Fruit fly (Drosophila melanogaster) whole organism, embryonic: ENCODE measurements around the gene CG4854.
A peak's percentile ranks its signal among the peaks of the same experiment; 100 is the strongest.

Source experiments
- Awh ChIP-seq: fragments of 200-800 bp; sonication (Bioruptor generic); IDR thresholded peaks from 2 replicates; pipeline ENCODE4, ENCODE4 v1.3.6; 2022; ENCODE audit warnings: missing biosample characterization, missing genetic modification characterization
- BtbVII ChIP-seq: fragments of 200-800 bp; sonication (Bioruptor generic); optimal IDR thresholded peaks from 3 replicates; lab custom pipeline; 2017; ENCODE audit warnings: missing biosample characterization, mild to moderate bottlenecking, missing genetic modification characterization
- CG11093 ChIP-seq: fragments of 200-800 bp; sonication (Bioruptor generic); IDR thresholded peaks from 3 replicates; pipeline ENCODE4 v1.3.6; 2022; ENCODE audit warnings: missing biosample characterization, missing genetic modification characterization
- CG12219 ChIP-seq: fragments of 200-800 bp; sonication (Bioruptor generic); optimal IDR thresholded peaks from 3 replicates; lab custom pipeline; 2018; ENCODE audit warnings: missing biosample characterization, mild to moderate bottlenecking, missing genetic modification characterization
- CG12659 ChIP-seq: fragments of 200-800 bp; sonication (Bioruptor generic); optimal IDR thresholded peaks from 3 replicates; lab custom pipeline; 2017; ENCODE audit warnings: mild to moderate bottlenecking, missing biosample characterization, missing genetic modification reagents, missing genetic modification characterization
- CG13296 ChIP-seq: fragments of 200-800 bp; sonication (Bioruptor generic); optimal IDR thresholded peaks from 3 replicates; lab custom pipeline; 2018; ENCODE audit warnings: missing biosample characterization, mild to moderate bottlenecking, missing genetic modification characterization
- CG15479 ChIP-seq: fragments of 200-800 bp; sonication (Bioruptor generic); optimal IDR thresholded peaks from 3 replicates; lab custom pipeline; 2019; ENCODE audit warnings: missing biosample characterization, mild to moderate bottlenecking, missing genetic modification characterization, moderate library complexity
- CG15601 ChIP-seq: fragments of 200-800 bp; sonication (Bioruptor generic); optimal IDR thresholded peaks from 3 replicates; lab custom pipeline; 2019; ENCODE audit warnings: missing biosample characterization, mild to moderate bottlenecking, missing genetic modification characterization, moderate library complexity
- CG15696 ChIP-seq: fragments of 200-800 bp; sonication (Bioruptor generic); optimal IDR thresholded peaks from 2 replicates; lab custom pipeline; 2019; ENCODE audit warnings: missing biosample characterization, mild to moderate bottlenecking, missing genetic modification characterization, moderate library complexity
- CG17328 ChIP-seq: fragments of 200-800 bp; sonication (Bioruptor generic); IDR thresholded peaks from 2 replicates; pipeline ENCODE4 v1.3.6; 2022; ENCODE audit warnings: missing biosample characterization, missing genetic modification characterization
- CG17361 ChIP-seq: fragments of 200-800 bp; sonication (Bioruptor generic); IDR thresholded peaks from 3 replicates; pipeline ENCODE4 v1.3.6; 2022; ENCODE audit warnings: missing biosample characterization, missing genetic modification characterization
- CG1792 ChIP-seq: fragments of 200-800 bp; sonication (Bioruptor generic); optimal IDR thresholded peaks from 2 replicates; lab custom pipeline; 2016; ENCODE audit warnings: missing biosample characterization, missing genetic modification characterization
- CG2202 ChIP-seq: fragments of 200-800 bp; sonication (Bioruptor generic); optimal IDR thresholded peaks from 2 replicates; lab custom pipeline; 2018; ENCODE audit warnings: missing biosample characterization, mild to moderate bottlenecking, missing genetic modification characterization
- CG2712 ChIP-seq: fragments of 200-800 bp; optimal IDR thresholded peaks from 3 replicates; lab custom pipeline; 2019; ENCODE audit warnings: missing biosample characterization, mild to moderate bottlenecking, missing genetic modification characterization, moderate library complexity
- CG30020 ChIP-seq: fragments of 200-800 bp; optimal IDR thresholded peaks from 2 replicates; lab custom pipeline; 2019; ENCODE audit warnings: missing biosample characterization, mild to moderate bottlenecking, missing genetic modification characterization, moderate library complexity
- CG31388 ChIP-seq: fragments of 200-800 bp; sonication (Bioruptor generic); optimal IDR thresholded peaks from 2 replicates; lab custom pipeline; 2016; ENCODE audit warnings: missing biosample characterization, missing genetic modification characterization
- CG31441 ChIP-seq: fragments of 200-800 bp; sonication (Bioruptor generic); IDR thresholded peaks from 2 replicates; pipeline ENCODE4 v1.3.6; 2022; ENCODE audit warnings: missing biosample characterization, missing genetic modification characterization
- CG3995 ChIP-seq: fragments of 200-800 bp; sonication (Bioruptor generic); optimal IDR thresholded peaks from 3 replicates; lab custom pipeline; 2016; ENCODE audit warnings: missing biosample characterization, missing genetic modification characterization
- CG4360 ChIP-seq: fragments of 200-800 bp; sonication (Bioruptor generic); IDR thresholded peaks from 2 replicates; pipeline ENCODE4 v1.3.6; 2022; ENCODE audit warnings: missing biosample characterization, missing genetic modification characterization
- CG4424 ChIP-seq: fragments of 200-800 bp; sonication (Bioruptor generic); optimal IDR thresholded peaks from 3 replicates; lab custom pipeline; 2016; ENCODE audit warnings: missing biosample characterization, missing genetic modification characterization
- CG7839 ChIP-seq: fragments of 200-800 bp; sonication (Bioruptor generic); optimal IDR thresholded peaks from 3 replicates; lab custom pipeline; 2018; ENCODE audit warnings: missing biosample characterization, mild to moderate bottlenecking, missing genetic modification characterization, moderate library complexity
- CG9817 ChIP-seq: fragments of 200-800 bp; sonication (Bioruptor generic); optimal IDR thresholded peaks from 2 replicates; lab custom pipeline; 2018; ENCODE audit warnings: missing biosample characterization, mild to moderate bottlenecking, missing genetic modification characterization, moderate library complexity
- Dfd ChIP-seq, 2 experiments: fragments of >200 bp; optimal IDR thresholded peaks; 2 replicates each; lab custom pipeline; 2017; ENCODE audit warnings: missing biosample characterization in 2 of 2, missing genetic modification characterization in 2 of 2
- E2f2 ChIP-seq: fragments of 200-800 bp; sonication (Bioruptor generic); IDR thresholded peaks from 2 replicates; pipeline ENCODE4 v1.3.6; 2022; ENCODE audit warnings: missing biosample characterization, missing genetic modification characterization
- Ets97D ChIP-seq: fragments of 200-800 bp; sonication (Bioruptor generic); optimal IDR thresholded peaks from 3 replicates; lab custom pipeline; 2016; ENCODE audit warnings: missing biosample characterization, missing genetic modification characterization
- Hand ChIP-seq: fragments of 200-800 bp; sonication (Bioruptor generic); optimal IDR thresholded peaks from 2 replicates; lab custom pipeline; 2017; ENCODE audit warnings: mild to moderate bottlenecking, missing biosample characterization, missing genetic modification reagents, missing genetic modification characterization
- HmgZ ChIP-seq: fragments of 200-800 bp; sonication (Bioruptor generic); optimal IDR thresholded peaks from 2 replicates; lab custom pipeline; 2018; ENCODE audit warnings: missing biosample characterization, mild to moderate bottlenecking, missing genetic modification characterization
- NC2β ChIP-seq: fragments of 200-800 bp; sonication (Bioruptor generic); optimal IDR thresholded peaks from 2 replicates; lab custom pipeline; 2016; ENCODE audit warnings: missing biosample characterization, missing genetic modification characterization
- Oaz ChIP-seq: fragments of 200-800 bp; sonication (Bioruptor generic); IDR thresholded peaks from 2 replicates; pipeline ENCODE4 v1.3.6; 2022; ENCODE audit warnings: missing biosample characterization, missing genetic modification characterization
- Pdp1 ChIP-seq, 2 experiments: fragments of 200-800 bp; sonication (Bioruptor generic); optimal IDR thresholded peaks; 3 replicates each; lab custom pipeline; 2016; ENCODE audit warnings: missing biosample characterization in 2 of 2, missing genetic modification characterization in 2 of 2, mild to moderate bottlenecking in 1 of 2, moderate library complexity in 1 of 2
- Sox100B ChIP-seq: fragments of 200-800 bp; sonication (Bioruptor generic); optimal IDR thresholded peaks from 3 replicates; lab custom pipeline; 2018; ENCODE audit warnings: missing biosample characterization, mild to moderate bottlenecking, missing genetic modification characterization
- Spps ChIP-seq: fragments of 200-800 bp; sonication (Bioruptor generic); optimal IDR thresholded peaks from 2 replicates; lab custom pipeline; 2018; ENCODE audit warnings: missing biosample characterization, mild to moderate bottlenecking, missing genetic modification characterization
- Stat92E ChIP-seq, 3 experiments: fragments of >200 bp in 2 of 3; fragments of 200-800 bp in 1 of 3; sonication (Bioruptor generic) in 1 of 3; optimal IDR thresholded peaks; 2 replicates each; lab custom pipeline; 2017 to 2019; ENCODE audit warnings: missing biosample characterization in 3 of 3, missing genetic modification characterization in 3 of 3, mild to moderate bottlenecking in 1 of 3, moderate library complexity in 1 of 3
- ab ChIP-seq: fragments of 200-800 bp; sonication (Bioruptor generic); optimal IDR thresholded peaks from 2 replicates; lab custom pipeline; 2016; ENCODE audit warnings: missing biosample characterization, missing genetic modification characterization
- az2 ChIP-seq: fragments of 200-800 bp; sonication (Bioruptor generic); optimal IDR thresholded peaks from 3 replicates; lab custom pipeline; 2016; ENCODE audit warnings: missing biosample characterization, missing genetic modification characterization
- cas ChIP-seq: fragments of 200-800 bp; sonication (Bioruptor generic); IDR thresholded peaks from 2 replicates; pipeline ENCODE4 v1.3.6; 2022; ENCODE audit warnings: missing biosample characterization, missing genetic modification characterization
- ci ChIP-seq: fragments of 200-800 bp; sonication (Bioruptor generic); IDR thresholded peaks from 3 replicates; pipeline ENCODE4 v1.3.6; 2022; ENCODE audit warnings: missing biosample characterization, missing genetic modification characterization
- corto ChIP-seq: fragments of 200-800 bp; sonication (Bioruptor generic); optimal IDR thresholded peaks from 2 replicates; lab custom pipeline; 2016; ENCODE audit warnings: missing biosample characterization, mild to moderate bottlenecking, missing genetic modification characterization, moderate library complexity
- ewg ChIP-seq: fragments of 200-800 bp; sonication (Bioruptor generic); optimal IDR thresholded peaks from 3 replicates; lab custom pipeline; 2017; ENCODE audit warnings: mild to moderate bottlenecking, missing biosample characterization, missing genetic modification reagents, missing genetic modification characterization
- fu2 ChIP-seq: fragments of 200-800 bp; sonication (Bioruptor generic); optimal IDR thresholded peaks from 2 replicates; lab custom pipeline; 2016; ENCODE audit warnings: missing biosample characterization, missing genetic modification characterization
- gcm ChIP-seq: fragments of 200-800 bp; sonication (Bioruptor generic); optimal IDR thresholded peaks from 2 replicates; lab custom pipeline; 2019; ENCODE audit warnings: missing biosample characterization, mild to moderate bottlenecking, missing genetic modification characterization, moderate library complexity
- her ChIP-seq: fragments of 200-800 bp; sonication (Bioruptor generic); optimal IDR thresholded peaks from 2 replicates; lab custom pipeline; 2016; ENCODE audit warnings: missing biosample characterization, missing genetic modification characterization
- lbe ChIP-seq: fragments of 200-800 bp; sonication (Bioruptor generic); optimal IDR thresholded peaks from 2 replicates; lab custom pipeline; 2016; ENCODE audit warnings: missing biosample characterization, mild to moderate bottlenecking, missing genetic modification characterization
- lola ChIP-seq, 3 experiments: fragments of >200 bp in 2 of 3; fragments of 200-800 bp in 1 of 3; sonication (Bioruptor generic) in 1 of 3; optimal IDR thresholded peaks; 2 replicates each; lab custom pipeline; 2017 to 2019; ENCODE audit warnings: missing biosample characterization in 3 of 3, missing genetic modification characterization in 3 of 3, mild to moderate bottlenecking in 1 of 3, moderate library complexity in 1 of 3
- mld ChIP-seq: fragments of 200-800 bp; sonication (Bioruptor generic); IDR thresholded peaks from 3 replicates; pipeline ENCODE4 v1.3.6; 2022; ENCODE audit warnings: missing biosample characterization, missing genetic modification characterization; ENCODE audit not compliant: partially characterized antibody
- odd ChIP-seq: fragments of 200-800 bp; sonication (Bioruptor generic); optimal IDR thresholded peaks from 2 replicates; lab custom pipeline; 2017; ENCODE audit warnings: missing biosample characterization, mild to moderate bottlenecking, missing genetic modification characterization
- pzg ChIP-seq: fragments of 200-800 bp; sonication (Bioruptor generic); optimal IDR thresholded peaks from 3 replicates; lab custom pipeline; 2018; ENCODE audit warnings: missing biosample characterization, mild to moderate bottlenecking, missing genetic modification characterization, moderate library complexity
- so ChIP-seq: fragments of 200-800 bp; sonication (Bioruptor generic); IDR thresholded peaks from 3 replicates; pipeline ENCODE4 v1.3.6; 2022; ENCODE audit warnings: missing biosample characterization, missing genetic modification characterization
- trem ChIP-seq: fragments of 200-800 bp; optimal IDR thresholded peaks from 3 replicates; lab custom pipeline; 2019; ENCODE audit warnings: missing biosample characterization, mild to moderate bottlenecking, missing genetic modification characterization, moderate library complexity
- yki ChIP-seq: fragments of >200 bp; optimal IDR thresholded peaks from 3 replicates; lab custom pipeline; 2018
- zfh2 ChIP-seq: fragments of 200-800 bp; sonication (Bioruptor generic); optimal IDR thresholded peaks from 2 replicates; lab custom pipeline; 2016; ENCODE audit warnings: missing biosample characterization, missing genetic modification characterization

The CG4854 gene

DNA sequence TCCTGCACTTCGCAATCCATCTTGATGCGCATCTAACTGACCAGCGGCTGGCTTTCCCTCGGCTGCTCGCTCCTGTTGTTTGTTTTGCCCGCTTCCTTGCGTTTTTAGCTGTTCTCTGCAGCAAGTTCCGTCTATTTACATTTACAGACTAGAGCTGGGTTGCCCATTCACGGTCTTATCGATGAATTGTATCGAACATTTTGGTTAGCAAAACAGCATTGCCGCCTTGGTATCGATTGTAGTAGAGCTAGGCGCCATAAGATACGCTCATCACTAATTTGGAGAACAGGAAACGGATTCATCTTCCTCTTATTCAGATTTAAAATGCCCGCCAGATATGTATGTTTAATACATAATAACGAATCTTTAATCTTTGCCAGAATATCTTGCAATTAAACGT, 8.0 kb downstream of the CG4854 start, which contains the start of gene Regnase-1 (continued):
- TF ChIP-seq Pdp1 (GFP tag; optimal IDR thresholded peaks at IDR 0.05; lab: Kevin White, UChicago): peak; percentile 78 to 89
- peak; percentile 86 for TF ChIP-seq Spps
- peak; percentile 96 for TF ChIP-seq CG13296
- no peak for TF ChIP-seq Dfd (GFP tag; optimal IDR thresholded peaks at IDR 0.05; lab: Kevin White, UChicago)
- TF ChIP-seq CG31388: peak; percentile 49
- peak; percentile 90 for TF ChIP-seq CG15601 (tag; lab: Kevin White, UChicago)
- peak; percentile 87 for TF ChIP-seq so (GFP tag; lab: Robert Waterston, UW)
- TF ChIP-seq CG1792 (GFP tag; lab: Kevin White, UChicago): peak; percentile 79
- peak; percentile 97 for TF ChIP-seq trem (tag; lab: Kevin White, UChicago)
- TF ChIP-seq CG3995: peak; percentile 79
- TF ChIP-seq odd (GFP tag; lab: Kevin White, UChicago): peak; percentile 95
- peak; percentile 88 for TF ChIP-seq fu2 (GFP tag; lab: Kevin White, UChicago)
- TF ChIP-seq ab (GFP tag; lab: Kevin White, UChicago): no peak
- TF ChIP-seq gcm: peak; percentile 94
- peak; percentile 78 for TF ChIP-seq az2 (GFP tag; lab: Kevin White, UChicago)
- peak; percentile 90 for TF ChIP-seq CG9817 (tag; lab: Kevin White, UChicago)
- TF ChIP-seq CG4424: peak; percentile 89
- peak; percentile 98 for TF ChIP-seq E2f2
- no peak for TF ChIP-seq Stat92E (GFP tag; optimal IDR thresholded peaks at IDR 0.05; lab: Kevin White, UChicago)
- peak; percentile 86 for TF ChIP-seq lbe (GFP tag; lab: Kevin White, UChicago)
- peak; percentile 75 for TF ChIP-seq cas
- TF ChIP-seq Hand: peak; percentile 88
- peak; percentile 99 for TF ChIP-seq ci (GFP tag; lab: Robert Waterston, UW)
- peak; percentile 95 for TF ChIP-seq CG12659
- TF ChIP-seq CG11093 (GFP tag; lab: Robert Waterston, UW): no peak; the same call in 2 of the 3 replicates
- peak; percentile 95 for TF ChIP-seq HmgZ (tag; lab: Kevin White, UChicago)
- TF ChIP-seq CG12219: peak; percentile 93
- peak; percentile 92 for TF ChIP-seq Sox100B (GFP tag; lab: Kevin White, UChicago)
- peak; percentile 95 for TF ChIP-seq CG17328
- TF ChIP-seq CG15696 (tag; lab: Kevin White, UChicago): peak; percentile 60
- no peak for TF ChIP-seq corto (GFP tag; lab: Kevin White, UChicago)
- peak; percentile 82 for TF ChIP-seq ewg (GFP tag; lab: Kevin White, UChicago)
- peak; percentile 100 for TF ChIP-seq Ets97D (GFP tag; lab: Kevin White, UChicago)
- peak; percentile 85 for TF ChIP-seq zfh2 (GFP tag; lab: Kevin White, UChicago)
- peak; percentile 88 for TF ChIP-seq CG7839 (tag; lab: Kevin White, UChicago)
- peak; percentile 58; the same call in 1 of the 2 replicates for TF ChIP-seq CG4360
- TF ChIP-seq lola (GFP tag; optimal IDR thresholded peaks at IDR 0.05; lab: Kevin White, UChicago): peak in 1 of 3 experiments; percentile 67
- TF ChIP-seq her (GFP tag; lab: Kevin White, UChicago): peak; percentile 91
- TF ChIP-seq yki (lab: Kevin White, UChicago): no peak
- peak; percentile 94 for TF ChIP-seq CG31441 (GFP tag; lab: Robert Waterston, UW)
- TF ChIP-seq CG30020 (tag; lab: Kevin White, UChicago): peak; percentile 63
- TF ChIP-seq mld (GFP tag; lab: Robert Waterston, UW): peak; percentile 73
- peak; percentile 95 for TF ChIP-seq BtbVII (GFP tag; lab: Kevin White, UChicago)
- peak; percentile 89 for TF ChIP-seq Awh (GFP tag; lab: Robert Waterston, UW)
- TF ChIP-seq pzg (GFP tag; lab: Kevin White, UChicago): peak; percentile 95
- TF ChIP-seq CG17361: peak; percentile 87
- peak; percentile 93 for TF ChIP-seq CG2202 (tag; lab: Kevin White, UChicago)
- peak; percentile 90 for TF ChIP-seq CG2712 (tag; lab: Kevin White, UChicago)
- peak; percentile 59 for TF ChIP-seq CG15479 (GFP tag; lab: Kevin White, UChicago)
- peak; percentile 78 for TF ChIP-seq Oaz (GFP tag; lab: Robert Waterston, UW)
- peak; percentile 95 for TF ChIP-seq NC2β (GFP tag; lab: Kevin White, UChicago)
